Worm (Caenorhabditis elegans) whole organism, L2 larva: ENCODE data around the gene fbxa-174.

Experiments
- C34F6.9 ChIP-seq: fragments of 150-350 bp; optimal IDR thresholded peaks from 2 replicates; lab custom pipeline; 2014; ENCODE audit warnings: missing biosample characterization, missing genetic modification characterization
- ama-1 ChIP-seq: fragments of 150-350 bp; optimal IDR thresholded peaks from 2 replicates; lab custom pipeline; 2018; ENCODE audit warnings: inconsistent platforms
- blmp-1 ChIP-seq: sonication (generic microtip); optimal IDR thresholded peaks from 2 replicates; lab custom pipeline; 2017; ENCODE audit warnings: missing genetic modification characterization, mild to moderate bottlenecking, missing compliant biosample characterization, antibody characterized with exemption, moderate library complexity; ENCODE audit not compliant: insufficient read depth
- lsy-2 ChIP-seq, 2 experiments: fragments of 150-350 bp in 1 of 2; sonication (generic microtip) in 1 of 2; optimal IDR thresholded peaks; 2 replicates each; lab custom pipeline; 2014 to 2017; ENCODE audit warnings: missing biosample characterization in 2 of 2, missing genetic modification characterization in 2 of 2
- mdl-1 ChIP-seq, 2 experiments: fragments of 150-350 bp in 1 of 2; sonication (generic microtip) in 1 of 2; optimal IDR thresholded peaks; 2 replicates each; lab custom pipeline; 2017; ENCODE audit warnings: missing biosample characterization in 2 of 2, missing genetic modification characterization in 2 of 2
- nhr-12 ChIP-seq: fragments of 150-350 bp; optimal IDR thresholded peaks from 2 replicates; lab custom pipeline; 2014; ENCODE audit warnings: missing biosample characterization, missing genetic modification characterization
- zag-1 ChIP-seq: fragments of 150-350 bp; optimal IDR thresholded peaks from 2 replicates; lab custom pipeline; 2014; ENCODE audit warnings: missing biosample characterization, missing genetic modification characterization

DNA sequence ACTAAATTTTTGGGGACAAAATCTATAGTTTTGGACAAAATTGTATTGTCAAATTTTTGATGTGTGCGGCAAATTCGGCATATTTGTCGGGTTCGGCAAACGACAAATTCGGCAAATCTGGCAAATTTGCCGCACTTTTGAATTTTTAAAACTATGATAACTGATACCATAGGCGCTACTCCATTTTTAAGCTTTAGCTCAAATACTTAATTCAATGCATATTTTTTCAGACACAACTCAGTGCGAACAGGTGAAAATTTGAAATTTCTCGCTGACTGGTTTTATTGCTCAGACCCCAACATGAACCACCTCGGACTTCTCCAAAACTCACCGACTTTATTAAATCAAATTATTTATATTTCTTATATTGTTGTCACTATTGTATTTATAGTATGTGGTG is 18.0 kb downstream of the fbxa-174 start, which contains the start of gene srz-25:
- TF ChIP-seq lsy-2 (tag; optimal IDR thresholded peaks at IDR 0.05; lab: Kevin White, UChicago) (no peak), zag-1 (tag; lab: Kevin White, UChicago) (no peak), nhr-12 (tag; lab: Kevin White, UChicago) (no peak), blmp-1 (tag; lab: Kevin White, UChicago) (no peak), ama-1 (lab: Kevin White, UChicago) (no peak), C34F6.9 (no peak), mdl-1 (tag; optimal IDR thresholded peaks at IDR 0.05; lab: Kevin White, UChicago) (no peak)
